Worm (Caenorhabditis elegans): ENCODE data around the gene mrck-1.

Gene mrck-1

DNA sequence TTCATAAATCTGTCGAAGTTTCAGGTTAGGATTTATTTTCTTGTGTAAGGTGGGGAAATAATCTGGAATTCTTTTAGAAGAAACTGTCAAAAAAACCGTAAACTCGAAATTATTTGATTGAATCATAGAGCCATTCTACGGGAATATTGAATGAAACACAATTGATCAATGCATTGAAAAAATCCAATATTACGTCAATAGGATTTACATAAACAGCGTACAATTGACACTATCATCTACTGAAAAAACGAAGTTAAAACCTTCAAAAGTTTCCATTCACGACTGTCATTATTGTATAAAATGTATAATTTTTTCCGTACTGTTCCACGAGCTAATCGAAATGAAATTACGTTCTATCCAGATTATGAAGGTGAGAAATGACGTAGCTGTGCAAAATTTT is 58.5 kb downstream of the mrck-1 start, which contains the start of gene rme-1:
Gene rme-1 (plus strand): TSS at position 301 of the 400 bp plus-strand sequence.
- TF ChIP-seq nhr-6 (tag; optimal IDR thresholded peaks at IDR 0.05) (no peak), dmd-4 (tag; optimal IDR thresholded peaks at IDR 0.05) (no peak), aly-2 (tag; optimal IDR thresholded peaks at IDR 0.05) (no peak), ama-1 (optimal IDR thresholded peaks at IDR 0.05) (no peak), snpc-4 (tag; optimal IDR thresholded peaks at IDR 0.05) (no peak), egl-27 (tag; optimal IDR thresholded peaks at IDR 0.05) (no peak), C34F6.9 (tag; optimal IDR thresholded peaks at IDR 0.05) (no peak), alr-1 (tag; optimal IDR thresholded peaks at IDR 0.05) (no peak), lin-39 (tag; optimal IDR thresholded peaks at IDR 0.05) (no peak), mab-5 (tag; optimal IDR thresholded peaks at IDR 0.05) (no peak), F13H6.1 (tag; optimal IDR thresholded peaks at IDR 0.05) (no peak), nhr-237 (tag; optimal IDR thresholded peaks at IDR 0.05) (no peak), nhr-12 (tag; optimal IDR thresholded peaks at IDR 0.05) (no peak), nhr-23 (tag; optimal IDR thresholded peaks at IDR 0.05) (no peak)

All from whole organism, L2 larva.